Fruit fly (Drosophila melanogaster): Measurements from ENCODE around the gene Spn77Bc.

dm6 chr3L:20354363-20354762 is 11.9 kb downstream of the Spn77Bc start:
- TF ChIP-seq Camta (GFP tag; optimal IDR thresholded peaks at IDR 0.05), result no peak
- TF ChIP-seq sd (tag; optimal IDR thresholded peaks at IDR 0.05), result no peak
- TF ChIP-seq CG9932 (GFP tag; IDR thresholded peaks at IDR 0.05), result no peak
- no peak for TF ChIP-seq oc (tag; optimal IDR thresholded peaks at IDR 0.05)
- TF ChIP-seq B-H1 (GFP tag; IDR thresholded peaks at IDR 0.05), result no peak
- no peak for TF ChIP-seq CG12942 (GFP tag; optimal IDR thresholded peaks at IDR 0.05)
- TF ChIP-seq Sin3A (optimal IDR thresholded peaks at IDR 0.05), result no peak
- TF ChIP-seq D19B (GFP tag; optimal IDR thresholded peaks at IDR 0.05), result no peak
- TF ChIP-seq CG4404 (GFP tag; IDR thresholded peaks at IDR 0.05), result no peak
- TF ChIP-seq lov (optimal IDR thresholded peaks at IDR 0.05), result no peak
- TF ChIP-seq lov (GFP tag; IDR thresholded peaks at IDR 0.05), result no peak
